Fruit fly (Drosophila melanogaster) whole organism, wandering third instar larva: Measurements from ENCODE around the gene Tom.

Source experiments
- CrebA ChIP-seq: fragments of 200-800 bp; sonication (Bioruptor generic); optimal IDR thresholded peaks from 2 replicates; lab custom pipeline; 2016; ENCODE audit warnings: missing biosample characterization, mild to moderate bottlenecking, missing genetic modification characterization, borderline replicate concordance
- Dif ChIP-seq: fragments of 200-275, 200-300 bp; sonication (Bioruptor generic); optimal IDR thresholded peaks from 2 replicates; lab custom pipeline; 2018; ENCODE audit warnings: missing biosample characterization, missing genetic modification characterization; ENCODE audit not compliant: partially characterized antibody
- Mio ChIP-seq: sonication (Bioruptor generic); optimal IDR thresholded peaks from 2 replicates; lab custom pipeline; 2016; ENCODE audit warnings: missing biosample characterization, missing genetic modification characterization
- h ChIP-seq: fragments of 200-800 bp; sonication (Bioruptor generic); optimal IDR thresholded peaks from 3 replicates; lab custom pipeline; 2016; ENCODE audit warnings: missing biosample characterization, mild to moderate bottlenecking, missing genetic modification characterization
- lola ChIP-seq: fragments of >200 bp; optimal IDR thresholded peaks from 2 replicates; lab custom pipeline; 2017; ENCODE audit warnings: missing biosample characterization, missing genetic modification characterization
- pan ChIP-seq: fragments of >200 bp; optimal IDR thresholded peaks from 2 replicates; lab custom pipeline; 2017
- psq ChIP-seq: fragments of 200-800 bp; sonication (Bioruptor generic); optimal IDR thresholded peaks from 3 replicates; lab custom pipeline; 2017; ENCODE audit warnings: missing biosample characterization, mild to moderate bottlenecking, missing genetic modification characterization, moderate library complexity
- tai ChIP-seq: sonication (Bioruptor generic); optimal IDR thresholded peaks from 2 replicates; lab custom pipeline; 2016; ENCODE audit warnings: missing biosample characterization, missing genetic modification characterization

DNA sequence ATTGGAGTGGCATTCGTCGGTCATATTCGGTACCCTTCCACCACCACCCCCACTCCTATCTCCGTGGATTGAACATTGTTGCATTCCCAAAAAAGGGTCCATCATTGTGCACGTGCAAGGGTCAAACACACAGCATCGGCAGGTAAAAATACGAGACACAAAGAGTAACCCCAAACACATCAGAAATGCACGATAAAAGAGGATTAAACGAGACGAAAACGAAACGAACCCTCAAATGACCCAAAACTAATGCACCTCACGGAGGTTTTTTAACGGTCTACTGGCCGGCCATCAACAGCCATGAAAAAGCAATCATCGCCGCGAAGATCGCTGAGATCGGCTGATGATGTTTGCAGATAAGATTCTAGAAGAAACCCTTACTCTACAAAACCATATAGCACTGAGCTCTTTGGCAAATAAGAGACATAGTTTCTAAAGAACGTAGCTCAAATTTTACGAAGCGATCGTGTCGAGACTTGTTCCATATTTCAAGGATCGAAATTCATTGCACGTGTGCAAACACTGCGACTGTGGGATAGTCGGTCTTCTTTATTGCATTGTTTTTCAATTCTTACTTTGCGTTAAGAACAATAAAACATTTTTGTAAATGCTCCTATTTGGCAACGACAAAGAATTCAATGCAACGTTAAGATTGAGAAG lies 2.8 kb upstream of the Tom start:
- TF ChIP-seq h, result no peak
- no peak for TF ChIP-seq Mio
- no peak for TF ChIP-seq lola (GFP tag; lab: Kevin White, UChicago)
- TF ChIP-seq CrebA (GFP tag; lab: Kevin White, UChicago), result no peak
- TF ChIP-seq Dif (GFP tag; lab: Kevin White, UChicago), result no peak
- TF ChIP-seq psq (GFP tag; lab: Kevin White, UChicago), result no peak
- no peak for TF ChIP-seq pan (lab: Kevin White, UChicago)
- no peak for TF ChIP-seq tai (GFP tag; lab: Kevin White, UChicago)
